Fruit fly (Drosophila melanogaster) whole organism, embryonic: ENCODE data around the gene CG13603.

Experiments used
- BEAF-32 ChIP-seq: fragments of 200-800 bp; sonication (Bioruptor generic); optimal IDR thresholded peaks from 3 replicates; lab custom pipeline; 2017; ENCODE audit warnings: missing biosample characterization, missing genetic modification characterization, mild to moderate bottlenecking, moderate library complexity, missing genetic modification reagents
- CG10267 ChIP-seq: fragments of 200-800 bp; sonication (Bioruptor generic); optimal IDR thresholded peaks from 2 replicates; lab custom pipeline; 2018; ENCODE audit warnings: missing biosample characterization, mild to moderate bottlenecking, missing genetic modification characterization, moderate library complexity
- CG10274 ChIP-seq: fragments of 200-800 bp; sonication (Bioruptor generic); optimal IDR thresholded peaks from 3 replicates; lab custom pipeline; 2017; ENCODE audit warnings: missing biosample characterization, mild to moderate bottlenecking, missing genetic modification characterization
- CG10366 ChIP-seq: fragments of 200-800 bp; sonication (Bioruptor generic); IDR thresholded peaks from 2 replicates; pipeline ENCODE4 v1.3.6; 2022; ENCODE audit warnings: missing biosample characterization, missing genetic modification characterization
- CG10462 ChIP-seq: fragments of 200-800 bp; sonication (Bioruptor generic); optimal IDR thresholded peaks from 2 replicates; lab custom pipeline; 2016; ENCODE audit warnings: missing biosample characterization, missing genetic modification characterization
- CG12071 ChIP-seq: fragments of 200-800 bp; sonication (Bioruptor generic); optimal IDR thresholded peaks from 3 replicates; lab custom pipeline; 2018; ENCODE audit warnings: missing biosample characterization, mild to moderate bottlenecking, missing genetic modification characterization
- CG12299 ChIP-seq: fragments of 200-800 bp; sonication (Bioruptor generic); optimal IDR thresholded peaks from 2 replicates; lab custom pipeline; 2018; ENCODE audit warnings: missing biosample characterization, mild to moderate bottlenecking, missing genetic modification characterization
- CG13123 ChIP-seq: fragments of 200-800 bp; sonication (Bioruptor generic); optimal IDR thresholded peaks from 2 replicates; lab custom pipeline; 2016; ENCODE audit warnings: missing biosample characterization, missing genetic modification characterization
- CG13775 ChIP-seq: fragments of 200-800 bp; sonication (Bioruptor generic); optimal IDR thresholded peaks from 3 replicates; lab custom pipeline; 2017; ENCODE audit warnings: missing biosample characterization, mild to moderate bottlenecking, missing genetic modification characterization
- CG16813 ChIP-seq: fragments of 200-800 bp; sonication (Bioruptor generic); IDR thresholded peaks from 3 replicates; pipeline ENCODE4 v1.3.6; 2022; ENCODE audit warnings: missing biosample characterization, missing genetic modification characterization; ENCODE audit not compliant: partially characterized antibody
- CG17568 ChIP-seq: fragments of 200-800 bp; sonication (Bioruptor generic); optimal IDR thresholded peaks from 2 replicates; lab custom pipeline; 2018; ENCODE audit warnings: missing biosample characterization, mild to moderate bottlenecking, missing genetic modification characterization, moderate library complexity
- CG1832 ChIP-seq: fragments of 200-800 bp; sonication (Bioruptor generic); optimal IDR thresholded peaks from 2 replicates; lab custom pipeline; 2017; ENCODE audit warnings: missing biosample characterization, mild to moderate bottlenecking, missing genetic modification characterization, inconsistent platforms
- CG18764 ChIP-seq: fragments of 200-800 bp; sonication (Bioruptor generic); optimal IDR thresholded peaks from 3 replicates; lab custom pipeline; 2016; ENCODE audit warnings: missing biosample characterization, missing genetic modification characterization
- CG2712 ChIP-seq: fragments of 200-800 bp; optimal IDR thresholded peaks from 3 replicates; lab custom pipeline; 2019; ENCODE audit warnings: missing biosample characterization, mild to moderate bottlenecking, missing genetic modification characterization, moderate library complexity
- CG4328 ChIP-seq: fragments of 200-800 bp; sonication (Bioruptor generic); optimal IDR thresholded peaks from 3 replicates; lab custom pipeline; 2017; ENCODE audit warnings: missing biosample characterization, missing genetic modification reagents, missing genetic modification characterization
- CG4854 ChIP-seq: fragments of 200-800 bp; sonication (Bioruptor generic); optimal IDR thresholded peaks from 2 replicates; lab custom pipeline; 2016; ENCODE audit warnings: missing biosample characterization, missing genetic modification characterization, inconsistent platforms
- CG5180 ChIP-seq: fragments of 200-800 bp; sonication (Bioruptor generic); optimal IDR thresholded peaks from 3 replicates; lab custom pipeline; 2017; ENCODE audit warnings: missing biosample characterization, missing genetic modification characterization, mild to moderate bottlenecking, moderate library complexity, missing genetic modification reagents
- CG6254 ChIP-seq: fragments of 200-800 bp; sonication (Bioruptor generic); optimal IDR thresholded peaks from 3 replicates; lab custom pipeline; 2017; ENCODE audit warnings: mild to moderate bottlenecking, missing biosample characterization, missing genetic modification reagents, missing genetic modification characterization
- CG7786 ChIP-seq: fragments of 200-800 bp; sonication (Bioruptor generic); optimal IDR thresholded peaks from 2 replicates; lab custom pipeline; 2016; ENCODE audit warnings: missing biosample characterization, missing genetic modification characterization
- CG7963 ChIP-seq: fragments of 200-800 bp; sonication (Bioruptor generic); IDR thresholded peaks from 3 replicates; pipeline ENCODE4 v1.3.6; 2022; ENCODE audit warnings: missing biosample characterization, missing genetic modification characterization; ENCODE audit not compliant: partially characterized antibody
- CG9437 ChIP-seq: fragments of 200-800 bp; sonication (Bioruptor generic); optimal IDR thresholded peaks from 2 replicates; lab custom pipeline; 2018; ENCODE audit warnings: missing biosample characterization, mild to moderate bottlenecking, missing genetic modification characterization
- CG9932 ChIP-seq: fragments of 200-800 bp; sonication (Bioruptor generic); IDR thresholded peaks from 2 replicates; pipeline ENCODE4 v1.3.6; 2022; ENCODE audit warnings: missing biosample characterization, missing genetic modification characterization
- Chrac-16 ChIP-seq: fragments of 200-800 bp; sonication (Bioruptor generic); optimal IDR thresholded peaks from 3 replicates; lab custom pipeline; 2016; ENCODE audit warnings: missing biosample characterization, missing genetic modification characterization
- CkIIα-i1 ChIP-seq: fragments of 200-800 bp; sonication (Bioruptor generic); IDR thresholded peaks from 2 replicates; pipeline ENCODE4 v1.3.6; 2022; ENCODE audit warnings: missing biosample characterization, missing genetic modification characterization
- CoRest ChIP-seq: fragments of 200-800 bp; sonication (Bioruptor generic); optimal IDR thresholded peaks from 3 replicates; lab custom pipeline; 2018; ENCODE audit warnings: missing biosample characterization, mild to moderate bottlenecking, missing genetic modification characterization, moderate library complexity
- Dip2 ChIP-seq: fragments of 200-800 bp; sonication (Bioruptor generic); IDR thresholded peaks from 2 replicates; pipeline ENCODE4 v1.3.6; 2022; ENCODE audit warnings: missing biosample characterization, missing genetic modification characterization
- Eip74EF ChIP-seq, 2 experiments: fragments of 200-800 bp in 1 of 2; fragments of >200 bp in 1 of 2; sonication (Bioruptor generic) in 1 of 2; optimal IDR thresholded peaks; 2 replicates each; lab custom pipeline; 2017 to 2019; ENCODE audit warnings: missing biosample characterization in 2 of 2, missing genetic modification characterization in 2 of 2, mild to moderate bottlenecking in 1 of 2, moderate library complexity in 1 of 2
- Hmr ChIP-seq: fragments of 200-800 bp; sonication (Bioruptor generic); optimal IDR thresholded peaks from 3 replicates; lab custom pipeline; 2017; ENCODE audit warnings: mild to moderate bottlenecking, missing biosample characterization, missing genetic modification reagents, missing genetic modification characterization
- Mad ChIP-seq: fragments of 200-800 bp; sonication (Bioruptor generic); optimal IDR thresholded peaks from 2 replicates; lab custom pipeline; 2016; ENCODE audit warnings: missing biosample characterization, missing genetic modification characterization
- NK7.1 ChIP-seq: fragments of 200-800 bp; sonication (Bioruptor generic); optimal IDR thresholded peaks from 3 replicates; lab custom pipeline; 2016; ENCODE audit warnings: missing biosample characterization, missing genetic modification characterization
- Nf-YB ChIP-seq: fragments of 200-800 bp; sonication (Bioruptor generic); optimal IDR thresholded peaks from 3 replicates; lab custom pipeline; 2019; ENCODE audit warnings: missing biosample characterization, mild to moderate bottlenecking, missing genetic modification characterization, moderate library complexity
- Oli ChIP-seq: fragments of 200-800 bp; sonication (Bioruptor generic); optimal IDR thresholded peaks from 2 replicates; lab custom pipeline; 2018; ENCODE audit warnings: missing biosample characterization, mild to moderate bottlenecking, missing genetic modification characterization, moderate library complexity
- PHDP ChIP-seq: fragments of 200-800 bp; sonication (Bioruptor generic); optimal IDR thresholded peaks from 3 replicates; lab custom pipeline; 2018; ENCODE audit warnings: missing biosample characterization, mild to moderate bottlenecking, missing genetic modification characterization, moderate library complexity
- Ptx1 ChIP-seq: fragments of 200-800 bp; sonication (Bioruptor generic); IDR thresholded peaks from 2 replicates; pipeline ENCODE4 v1.3.6; 2022; ENCODE audit warnings: missing biosample characterization, missing genetic modification characterization
- Usf ChIP-seq: fragments of 200-800 bp; sonication (Bioruptor generic); optimal IDR thresholded peaks from 2 replicates; lab custom pipeline; 2017; ENCODE audit warnings: missing genotype, missing biosample characterization, missing genetic modification characterization
- YL-1 ChIP-seq: fragments of 200-800 bp; sonication (Bioruptor generic); optimal IDR thresholded peaks from 3 replicates; lab custom pipeline; 2017; ENCODE audit warnings: missing biosample characterization, mild to moderate bottlenecking, missing genetic modification characterization
- br ChIP-seq: fragments of >200 bp; optimal IDR thresholded peaks from 2 replicates; lab custom pipeline; 2017
- chif ChIP-seq, 2 experiments: fragments of 200-800 bp; sonication (Bioruptor generic); optimal IDR thresholded peaks; 3 replicates each; lab custom pipeline; 2016; ENCODE audit warnings: missing biosample characterization in 2 of 2, missing genetic modification characterization in 2 of 2
- dysf ChIP-seq: fragments of 200-800 bp; sonication (Bioruptor generic); IDR thresholded peaks from 3 replicates; pipeline ENCODE4 v1.3.6; 2022; ENCODE audit warnings: missing biosample characterization, missing genetic modification characterization
- gro ChIP-seq: fragments of 200-800 bp; sonication (Bioruptor generic); optimal IDR thresholded peaks from 2 replicates; lab custom pipeline; 2016; ENCODE audit warnings: missing biosample characterization, missing genetic modification characterization
- insv ChIP-seq, 2 experiments: fragments of 200-800 bp; sonication (Bioruptor generic); optimal IDR thresholded peaks; 3 replicates each; lab custom pipeline; 2016 to 2018; ENCODE audit warnings: missing biosample characterization in 2 of 2, missing genetic modification characterization in 2 of 2
- ken ChIP-seq: fragments of 200-800 bp; sonication (Bioruptor generic); IDR thresholded peaks from 3 replicates; pipeline ENCODE4 v1.3.6; 2022; ENCODE audit warnings: missing biosample characterization, missing genetic modification characterization
- klu ChIP-seq: fragments of 200-800 bp; sonication (Bioruptor generic); IDR thresholded peaks from 2 replicates; pipeline ENCODE4 v1.3.6; 2022; ENCODE audit warnings: missing biosample characterization, missing genetic modification characterization
- schlank ChIP-seq: fragments of 200-800 bp; sonication (Bioruptor generic); optimal IDR thresholded peaks from 2 replicates; lab custom pipeline; 2018; ENCODE audit warnings: missing biosample characterization, mild to moderate bottlenecking, missing genetic modification characterization
- sqz ChIP-seq: fragments of 200-800 bp; sonication (Bioruptor generic); optimal IDR thresholded peaks from 3 replicates; lab custom pipeline; 2018; ENCODE audit warnings: missing biosample characterization, mild to moderate bottlenecking, missing genetic modification characterization
- stwl ChIP-seq: fragments of 200-800 bp; sonication (Bioruptor generic); optimal IDR thresholded peaks from 3 replicates; lab custom pipeline; 2018; ENCODE audit warnings: missing biosample characterization, mild to moderate bottlenecking, missing genetic modification characterization, moderate library complexity
- tap ChIP-seq: fragments of 200-800 bp; optimal IDR thresholded peaks from 3 replicates; lab custom pipeline; 2019; ENCODE audit warnings: missing biosample characterization, mild to moderate bottlenecking, missing genetic modification characterization, moderate library complexity
- tgo ChIP-seq: fragments of 200-800 bp; sonication (Bioruptor generic); IDR thresholded peaks from 3 replicates; pipeline ENCODE4 v1.3.6; 2022; ENCODE audit warnings: missing biosample characterization, missing genetic modification characterization
- twi ChIP-seq: fragments of 200-800 bp; optimal IDR thresholded peaks from 2 replicates; lab custom pipeline; 2019; ENCODE audit warnings: missing biosample characterization, mild to moderate bottlenecking, missing genetic modification characterization, moderate library complexity
- zfh2 ChIP-seq: fragments of 200-800 bp; sonication (Bioruptor generic); optimal IDR thresholded peaks from 2 replicates; lab custom pipeline; 2016; ENCODE audit warnings: missing biosample characterization, missing genetic modification characterization

CG13603 gene

DNA sequence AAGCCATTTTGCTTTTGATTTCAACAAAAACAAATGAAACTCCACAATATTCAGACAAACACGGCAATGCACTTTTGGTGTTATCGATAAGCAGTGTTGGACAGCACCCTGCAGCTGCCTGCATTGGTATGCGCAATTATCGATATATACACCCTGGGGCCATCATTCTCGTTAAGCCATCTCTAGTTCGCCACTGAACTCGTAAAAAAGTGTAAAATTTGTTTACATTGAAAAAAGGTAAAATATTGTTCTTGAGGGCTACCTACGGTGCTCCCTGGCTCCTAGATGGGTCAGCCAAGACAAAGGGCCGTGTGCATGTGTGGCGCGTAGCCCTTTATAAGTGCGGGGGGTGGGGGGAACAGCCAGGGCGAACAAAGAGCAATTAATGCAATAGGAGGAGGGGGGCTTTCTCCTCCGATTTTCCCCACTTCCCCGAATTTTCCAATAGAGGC is at the start of gene CG13603, which contains the start of gene CG5902 (continued):
- TF ChIP-seq CG7786 (GFP tag; lab: Kevin White, UChicago) = peak; percentile 48
- TF ChIP-seq CG12071 (GFP tag; lab: Kevin White, UChicago) = no peak
- TF ChIP-seq CG13775 (GFP tag; lab: Kevin White, UChicago) = peak; percentile 31
- peak; percentile 50 for TF ChIP-seq CG12299 (tag; lab: Kevin White, UChicago)
- no peak for TF ChIP-seq CG1832 (GFP tag; lab: Kevin White, UChicago)
- TF ChIP-seq stwl (tag; lab: Kevin White, UChicago) = peak; percentile 91
- TF ChIP-seq gro (GFP tag; lab: Kevin White, UChicago) = peak; percentile 4
- TF ChIP-seq CG9932 = peak; percentile 76
- TF ChIP-seq Mad (GFP tag; lab: Kevin White, UChicago) = peak; percentile 35
- TF ChIP-seq Hmr (GFP tag; lab: Kevin White, UChicago) = no peak
- TF ChIP-seq ken = peak; percentile 57; the same call in 1 of the 3 replicates
- no peak for TF ChIP-seq CoRest
- TF ChIP-seq Chrac-16 (GFP tag; lab: Kevin White, UChicago) = peak; percentile 50
- no peak for TF ChIP-seq CG9437
- TF ChIP-seq zfh2 = no peak
- TF ChIP-seq YL-1 (GFP tag; lab: Kevin White, UChicago) = peak; percentile 97
- TF ChIP-seq br (lab: Kevin White, UChicago) = no peak
- no peak for TF ChIP-seq CG4328 (GFP tag; lab: Kevin White, UChicago)
- peak; percentile 4 for TF ChIP-seq CG18764
- TF ChIP-seq twi = no peak
- no peak for TF ChIP-seq Dip2 (GFP tag; lab: Robert Waterston, UW)
- TF ChIP-seq CG17568 (GFP tag; lab: Kevin White, UChicago) = no peak
- peak; percentile 76 for TF ChIP-seq CG16813 (GFP tag; lab: Robert Waterston, UW)
- TF ChIP-seq CG10462 (GFP tag; lab: Kevin White, UChicago) = no peak
- no peak for TF ChIP-seq sqz (GFP tag; lab: Kevin White, UChicago)
- no peak for TF ChIP-seq CG10274 (GFP tag; lab: Kevin White, UChicago)
- peak; percentile 44 for TF ChIP-seq CG4854 (GFP tag; lab: Kevin White, UChicago)
- TF ChIP-seq tgo (GFP tag; lab: Robert Waterston, UW) = 0 out of 3 replicates have a peak, but pooled peaks have one; percentile 15
- TF ChIP-seq BEAF-32 (GFP tag; lab: Kevin White, UChicago) = peak; percentile 84
- peak; percentile 47 for TF ChIP-seq CG6254 (GFP tag; lab: Kevin White, UChicago)
- no peak for TF ChIP-seq schlank (tag; lab: Kevin White, UChicago)
- TF ChIP-seq NK7.1 (GFP tag; lab: Kevin White, UChicago) = no peak
- 0 out of 2 replicates have a peak, but pooled peaks have one; percentile 44 for TF ChIP-seq Ptx1 (GFP tag; lab: Robert Waterston, UW)
- TF ChIP-seq CG5180 (GFP tag; lab: Kevin White, UChicago) = no peak
- TF ChIP-seq CG13123 (GFP tag; lab: Kevin White, UChicago) = peak; percentile 23
- TF ChIP-seq Usf = no peak
- no peak for TF ChIP-seq PHDP (tag; lab: Kevin White, UChicago)
- TF ChIP-seq klu (GFP tag; lab: Robert Waterston, UW) = no peak
- TF ChIP-seq CG7963 (GFP tag; lab: Robert Waterston, UW) = peak; percentile 57; the same call in 1 of the 3 replicates
- TF ChIP-seq insv (GFP tag; optimal IDR thresholded peaks at IDR 0.05; lab: Kevin White, UChicago) = no peak
- peak; percentile 60 for TF ChIP-seq CG2712 (tag; lab: Kevin White, UChicago)
- peak; percentile 37 for TF ChIP-seq CG10366 (GFP tag; lab: Robert Waterston, UW)
- TF ChIP-seq CG10267 (tag; lab: Kevin White, UChicago) = peak; percentile 96
- peak in 1 of 2 experiments; percentile 35 for TF ChIP-seq chif (GFP tag; optimal IDR thresholded peaks at IDR 0.05; lab: Kevin White, UChicago)
- no peak for TF ChIP-seq Eip74EF (GFP tag; optimal IDR thresholded peaks at IDR 0.05; lab: Kevin White, UChicago)
- TF ChIP-seq CkIIα-i1 (GFP tag; lab: Robert Waterston, UW) = no peak
- 0 out of 3 replicates have a peak, but pooled peaks have one; percentile 12 for TF ChIP-seq dysf (GFP tag; lab: Robert Waterston, UW)
- no peak for TF ChIP-seq Nf-YB
- no peak for TF ChIP-seq tap (tag; lab: Kevin White, UChicago)
- TF ChIP-seq Oli (tag; lab: Kevin White, UChicago) = no peak
